Fruit fly (Drosophila melanogaster) whole organism, embryonic: ENCODE measurements around the gene Targ3.

Experiments used
- ATbp ChIP-seq: fragments of 200-800 bp; sonication (Bioruptor generic); optimal IDR thresholded peaks from 2 replicates; lab custom pipeline; 2017; ENCODE audit warnings: missing biosample characterization, mild to moderate bottlenecking, missing genetic modification characterization, missing genetic modification reagents
- Ada2b ChIP-seq: fragments of 200-800 bp; sonication (Bioruptor generic); IDR thresholded peaks from 2 replicates; pipeline ENCODE4 v1.3.6; 2022; ENCODE audit warnings: missing biosample characterization, missing genetic modification characterization
- CG10274 ChIP-seq: fragments of 200-800 bp; sonication (Bioruptor generic); optimal IDR thresholded peaks from 3 replicates; lab custom pipeline; 2017; ENCODE audit warnings: missing biosample characterization, mild to moderate bottlenecking, missing genetic modification characterization
- CG10366 ChIP-seq: fragments of 200-800 bp; sonication (Bioruptor generic); IDR thresholded peaks from 2 replicates; pipeline ENCODE4 v1.3.6; 2022; ENCODE audit warnings: missing biosample characterization, missing genetic modification characterization
- CG10462 ChIP-seq: fragments of 200-800 bp; sonication (Bioruptor generic); optimal IDR thresholded peaks from 2 replicates; lab custom pipeline; 2016; ENCODE audit warnings: missing biosample characterization, missing genetic modification characterization
- CG10979 ChIP-seq: fragments of 200-800 bp; sonication (Bioruptor generic); optimal IDR thresholded peaks from 2 replicates; lab custom pipeline; 2018; ENCODE audit warnings: missing biosample characterization, mild to moderate bottlenecking, missing genetic modification characterization, moderate library complexity
- CG11504 ChIP-seq: fragments of 200-800 bp; sonication (Bioruptor generic); optimal IDR thresholded peaks from 3 replicates; lab custom pipeline; 2019; ENCODE audit warnings: missing biosample characterization, mild to moderate bottlenecking, missing genetic modification characterization, moderate library complexity
- CG12769 ChIP-seq: fragments of 200-800 bp; sonication (Bioruptor generic); optimal IDR thresholded peaks from 2 replicates; lab custom pipeline; 2019; ENCODE audit warnings: missing biosample characterization, mild to moderate bottlenecking, missing genetic modification characterization, moderate library complexity
- CG12942 ChIP-seq: fragments of 200-800 bp; sonication (Bioruptor generic); optimal IDR thresholded peaks from 3 replicates; lab custom pipeline; 2016; ENCODE audit warnings: missing biosample characterization, missing genetic modification characterization
- CG16779 ChIP-seq: fragments of 200-800 bp; sonication (Bioruptor generic); IDR thresholded peaks from 2 replicates; pipeline ENCODE4 v1.3.6; 2022; ENCODE audit warnings: missing biosample characterization, missing genetic modification characterization
- CG16815 ChIP-seq: fragments of 200-800 bp; sonication (Bioruptor generic); optimal IDR thresholded peaks from 3 replicates; lab custom pipeline; 2017; ENCODE audit warnings: missing biosample characterization, mild to moderate bottlenecking, missing genetic modification characterization
- CG17359 ChIP-seq: fragments of 200-800 bp; sonication (Bioruptor generic); optimal IDR thresholded peaks from 3 replicates; lab custom pipeline; 2018; ENCODE audit warnings: missing biosample characterization, mild to moderate bottlenecking, missing genetic modification characterization, moderate library complexity
- CG2116 ChIP-seq: fragments of 200-800 bp; sonication (Bioruptor generic); optimal IDR thresholded peaks from 3 replicates; lab custom pipeline; 2018; ENCODE audit warnings: missing biosample characterization, mild to moderate bottlenecking, missing genetic modification characterization
- CG2875 ChIP-seq: fragments of 200-800 bp; sonication (Bioruptor generic); optimal IDR thresholded peaks from 2 replicates; lab custom pipeline; 2017; ENCODE audit warnings: missing biosample characterization, mild to moderate bottlenecking, missing genetic modification characterization, missing genetic modification reagents
- CG30403 ChIP-seq: fragments of 200-800 bp; sonication (Bioruptor generic); optimal IDR thresholded peaks from 3 replicates; lab custom pipeline; 2016; ENCODE audit warnings: missing biosample characterization, missing genetic modification characterization
- CG31441 ChIP-seq: fragments of 200-800 bp; sonication (Bioruptor generic); IDR thresholded peaks from 2 replicates; pipeline ENCODE4 v1.3.6; 2022; ENCODE audit warnings: missing biosample characterization, missing genetic modification characterization
- CG43689 ChIP-seq: fragments of 200-800 bp; sonication (Bioruptor generic); IDR thresholded peaks from 2 replicates; pipeline ENCODE4 v1.3.6; 2022; ENCODE audit warnings: missing biosample characterization, missing genetic modification characterization
- CG4404 ChIP-seq: fragments of 200-800 bp; sonication (Bioruptor generic); IDR thresholded peaks from 2 replicates; pipeline ENCODE4 v1.3.6; 2022; ENCODE audit warnings: missing biosample characterization, missing genetic modification characterization
- CG4424 ChIP-seq: fragments of 200-800 bp; sonication (Bioruptor generic); optimal IDR thresholded peaks from 3 replicates; lab custom pipeline; 2016; ENCODE audit warnings: missing biosample characterization, missing genetic modification characterization
- CG5180 ChIP-seq: fragments of 200-800 bp; sonication (Bioruptor generic); optimal IDR thresholded peaks from 3 replicates; lab custom pipeline; 2017; ENCODE audit warnings: missing biosample characterization, missing genetic modification characterization, mild to moderate bottlenecking, moderate library complexity, missing genetic modification reagents
- CG6791 ChIP-seq: fragments of 200-800 bp; sonication (Bioruptor generic); IDR thresholded peaks from 3 replicates; pipeline ENCODE4 v1.3.6; 2022; ENCODE audit warnings: missing biosample characterization, missing genetic modification characterization; ENCODE audit not compliant: partially characterized antibody
- CG9932 ChIP-seq: fragments of 200-800 bp; sonication (Bioruptor generic); IDR thresholded peaks from 2 replicates; pipeline ENCODE4 v1.3.6; 2022; ENCODE audit warnings: missing biosample characterization, missing genetic modification characterization
- D ChIP-seq, 2 experiments: fragments of 200-800 bp in 1 of 2; fragments of >200 bp in 1 of 2; sonication (Bioruptor generic) in 1 of 2; optimal IDR thresholded peaks; 2 replicates in 1 of 2; 3 replicates in 1 of 2; lab custom pipeline; 2017; ENCODE audit warnings: mild to moderate bottlenecking in 1 of 2, missing biosample characterization in 1 of 2, missing genetic modification characterization in 1 of 2, missing genetic modification reagents in 1 of 2
- Doc2 ChIP-seq: fragments of 200-800 bp; sonication (Bioruptor generic); IDR thresholded peaks from 2 replicates; pipeline ENCODE4 v1.3.6; 2022; ENCODE audit warnings: missing biosample characterization, missing genetic modification characterization
- Doc3 ChIP-seq: fragments of 200-800 bp; sonication (Bioruptor generic); IDR thresholded peaks from 3 replicates; pipeline ENCODE4 v1.3.6; 2022; ENCODE audit warnings: missing biosample characterization, missing genetic modification characterization; ENCODE audit not compliant: partially characterized antibody
- Drgx ChIP-seq: fragments of 200-800 bp; sonication (Bioruptor generic); IDR thresholded peaks from 2 replicates; pipeline ENCODE4 v1.3.6; 2022; ENCODE audit warnings: missing biosample characterization, missing genetic modification characterization
- H2.0 ChIP-seq: fragments of 200-800 bp; sonication (Bioruptor generic); IDR thresholded peaks from 2 replicates; pipeline ENCODE4 v1.3.6; 2022; ENCODE audit warnings: missing biosample characterization, missing genetic modification characterization
- HLH4C ChIP-seq: fragments of 200-800 bp; sonication (Bioruptor generic); IDR thresholded peaks from 3 replicates; pipeline ENCODE4 v1.3.6; 2022; ENCODE audit warnings: missing biosample characterization, missing genetic modification characterization; ENCODE audit not compliant: partially characterized antibody
- Hey ChIP-seq: fragments of 200-800 bp; sonication (Bioruptor generic); optimal IDR thresholded peaks from 3 replicates; lab custom pipeline; 2018; ENCODE audit warnings: missing biosample characterization, mild to moderate bottlenecking, missing genetic modification characterization
- Nf-YB ChIP-seq: fragments of 200-800 bp; sonication (Bioruptor generic); optimal IDR thresholded peaks from 3 replicates; lab custom pipeline; 2019; ENCODE audit warnings: missing biosample characterization, mild to moderate bottlenecking, missing genetic modification characterization, moderate library complexity
- Optix ChIP-seq: fragments of 200-800 bp; sonication (Bioruptor generic); IDR thresholded peaks from 3 replicates; pipeline ENCODE4 v1.3.6; 2022; ENCODE audit warnings: missing biosample characterization, missing genetic modification characterization
- PHDP ChIP-seq: fragments of 200-800 bp; sonication (Bioruptor generic); optimal IDR thresholded peaks from 3 replicates; lab custom pipeline; 2018; ENCODE audit warnings: missing biosample characterization, mild to moderate bottlenecking, missing genetic modification characterization, moderate library complexity
- Rfx ChIP-seq: fragments of 200-800 bp; sonication (Bioruptor generic); IDR thresholded peaks from 2 replicates; pipeline ENCODE4 v1.3.6; 2022; ENCODE audit warnings: missing biosample characterization, missing genetic modification characterization
- Sin3A ChIP-seq: fragments of >200 bp; optimal IDR thresholded peaks from 2 replicates; lab custom pipeline; 2018
- Xbp1 ChIP-seq: fragments of 200-800 bp; sonication (Bioruptor generic); optimal IDR thresholded peaks from 3 replicates; lab custom pipeline; 2016; ENCODE audit warnings: missing biosample characterization, mild to moderate bottlenecking, missing genetic modification characterization
- ash1 ChIP-seq: fragments of 200-800 bp; sonication (Bioruptor generic); optimal IDR thresholded peaks from 2 replicates; lab custom pipeline; 2018; ENCODE audit warnings: missing biosample characterization, mild to moderate bottlenecking, missing genetic modification characterization
- bsh ChIP-seq, 2 experiments: fragments of 200-800 bp; sonication (Bioruptor generic); optimal IDR thresholded peaks; 2 replicates each; lab custom pipeline; 2017 to 2018; ENCODE audit warnings: mild to moderate bottlenecking in 2 of 2, missing biosample characterization in 2 of 2, missing genetic modification characterization in 2 of 2, moderate library complexity in 1 of 2
- btn ChIP-seq: fragments of 200-800 bp; sonication (Bioruptor generic); optimal IDR thresholded peaks from 2 replicates; lab custom pipeline; 2016; ENCODE audit warnings: missing biosample characterization, missing genetic modification characterization
- dmrt99B ChIP-seq: fragments of 200-800 bp; sonication (Bioruptor generic); optimal IDR thresholded peaks from 2 replicates; lab custom pipeline; 2018; ENCODE audit warnings: missing biosample characterization, mild to moderate bottlenecking, missing genetic modification characterization, moderate library complexity
- ems ChIP-seq: fragments of 200-800 bp; sonication (Bioruptor generic); optimal IDR thresholded peaks from 3 replicates; lab custom pipeline; 2016; ENCODE audit warnings: missing biosample characterization, missing genetic modification characterization
- gem ChIP-seq: fragments of 200-800 bp; sonication (Bioruptor generic); optimal IDR thresholded peaks from 2 replicates; lab custom pipeline; 2019; ENCODE audit warnings: missing biosample characterization, mild to moderate bottlenecking, missing genetic modification characterization, moderate library complexity
- h ChIP-seq: fragments of >200 bp; optimal IDR thresholded peaks from 2 replicates; lab custom pipeline; 2017
- hth ChIP-seq: fragments of >200 bp; optimal IDR thresholded peaks from 2 replicates; lab custom pipeline; 2017; ENCODE audit warnings: inconsistent platforms
- ind ChIP-seq: fragments of 200-800 bp; sonication (Bioruptor generic); optimal IDR thresholded peaks from 3 replicates; lab custom pipeline; 2016; ENCODE audit warnings: missing biosample characterization, missing genetic modification characterization
- lab ChIP-seq: fragments of 200-800 bp; sonication (Bioruptor generic); optimal IDR thresholded peaks from 3 replicates; lab custom pipeline; 2017; ENCODE audit warnings: missing biosample characterization, missing genetic modification characterization, mild to moderate bottlenecking, moderate library complexity, missing genetic modification reagents
- lbe ChIP-seq: fragments of 200-800 bp; sonication (Bioruptor generic); optimal IDR thresholded peaks from 2 replicates; lab custom pipeline; 2016; ENCODE audit warnings: missing biosample characterization, mild to moderate bottlenecking, missing genetic modification characterization
- pan ChIP-seq, 4 experiments: fragments of >200 bp in 3 of 4; fragments of 200-800 bp in 1 of 4; sonication (Bioruptor generic) in 1 of 4; optimal IDR thresholded peaks in 3 of 4; IDR thresholded peaks in 1 of 4; 2 replicates each; pipeline versions ENCODE4 v1.3.6 to Lab custom; 2017 to 2022; ENCODE audit warnings: missing biosample characterization in 2 of 4, missing genetic modification characterization in 2 of 4, mixed read lengths in 1 of 4
- scrt ChIP-seq: fragments of 200-800 bp; sonication (Bioruptor generic); optimal IDR thresholded peaks from 2 replicates; lab custom pipeline; 2018; ENCODE audit warnings: missing biosample characterization, mild to moderate bottlenecking, missing genetic modification characterization, moderate library complexity
- stwl ChIP-seq: fragments of 200-800 bp; sonication (Bioruptor generic); optimal IDR thresholded peaks from 3 replicates; lab custom pipeline; 2018; ENCODE audit warnings: missing biosample characterization, mild to moderate bottlenecking, missing genetic modification characterization, moderate library complexity
- tx ChIP-seq: fragments of 200-800 bp; sonication (Bioruptor generic); optimal IDR thresholded peaks from 2 replicates; lab custom pipeline; 2016; ENCODE audit warnings: missing biosample characterization, missing genetic modification characterization
- wek ChIP-seq: fragments of 200-800 bp; sonication (Bioruptor generic); optimal IDR thresholded peaks from 3 replicates; lab custom pipeline; 2018; ENCODE audit warnings: missing biosample characterization, mild to moderate bottlenecking, missing genetic modification characterization, moderate library complexity

Targ3 gene

dm6 chr3L:21223268-21223667 is 26.6 kb downstream of the Targ3 start (continued):
- peak; percentile 5 for TF ChIP-seq lab (GFP tag; lab: Kevin White, UChicago)
- no peak for TF ChIP-seq CG5180 (GFP tag; lab: Kevin White, UChicago)
- TF ChIP-seq Optix (GFP tag; lab: Robert Waterston, UW), result no peak
- no peak for TF ChIP-seq ash1 (GFP tag; lab: Kevin White, UChicago)
- TF ChIP-seq CG16779, result no peak
- peak; percentile 30; the same call in 1 of the 2 replicates for TF ChIP-seq CG10366 (GFP tag; lab: Robert Waterston, UW)
- no peak for TF ChIP-seq Sin3A (lab: Kevin White, UChicago)
- TF ChIP-seq Nf-YB (GFP tag; lab: Kevin White, UChicago), result no peak
- TF ChIP-seq Drgx, result peak; percentile 59
- TF ChIP-seq CG12769 (tag; lab: Kevin White, UChicago), result peak; percentile 21
- peak; percentile 22 for TF ChIP-seq Xbp1 (GFP tag; lab: Kevin White, UChicago)
- TF ChIP-seq stwl (tag; lab: Kevin White, UChicago), result no peak
- no peak for TF ChIP-seq scrt (GFP tag; lab: Kevin White, UChicago)
- no peak for TF ChIP-seq ind
- TF ChIP-seq CG4424 (GFP tag; lab: Kevin White, UChicago), result peak; percentile 4
- TF ChIP-seq Doc3, result no peak
- TF ChIP-seq hth (lab: Kevin White, UChicago), result no peak
- no peak for TF ChIP-seq D (optimal IDR thresholded peaks at IDR 0.05; lab: Kevin White, UChicago)
- peak; percentile 1 for TF ChIP-seq D (GFP tag; optimal IDR thresholded peaks at IDR 0.05; lab: Kevin White, UChicago)
- peak; percentile 52 for TF ChIP-seq CG10979 (tag; lab: Kevin White, UChicago)
- TF ChIP-seq bsh (GFP tag; optimal IDR thresholded peaks at IDR 0.05; lab: Kevin White, UChicago), result peak in 1 of 2 experiments; percentile 48
- no peak for TF ChIP-seq lbe (GFP tag; lab: Kevin White, UChicago)
- no peak for TF ChIP-seq CG16815 (GFP tag; lab: Kevin White, UChicago)
- TF ChIP-seq CG43689 (GFP tag; lab: Robert Waterston, UW), result no peak
- no peak for TF ChIP-seq CG9932 (GFP tag; lab: Robert Waterston, UW)
- no peak for TF ChIP-seq pan (optimal IDR thresholded peaks at IDR 0.05; lab: Kevin White, UChicago)
- TF ChIP-seq pan (GFP tag; optimal IDR thresholded peaks at IDR 0.05 in 1 of 2, IDR thresholded peaks at IDR 0.05 in 1 of 2), result no peak
- peak; percentile 2 for TF ChIP-seq ATbp (GFP tag; lab: Kevin White, UChicago)
- TF ChIP-seq tx (GFP tag; lab: Kevin White, UChicago), result no peak

- TF ChIP-seq H2.0 (GFP tag; lab: Robert Waterston, UW), result no peak
- TF ChIP-seq wek, result no peak
- TF ChIP-seq CG6791 (GFP tag; lab: Robert Waterston, UW), result no peak
- TF ChIP-seq CG17359 (tag; lab: Kevin White, UChicago), result no peak
- peak; percentile 38 for TF ChIP-seq gem (tag; lab: Kevin White, UChicago)
- TF ChIP-seq Ada2b (GFP tag; lab: Robert Waterston, UW), result no peak
- no peak for TF ChIP-seq CG2875
- peak; percentile 15 for TF ChIP-seq CG30403 (GFP tag; lab: Kevin White, UChicago)
- no peak for TF ChIP-seq Rfx
- TF ChIP-seq PHDP (tag; lab: Kevin White, UChicago), result no peak
- TF ChIP-seq dmrt99B (tag; lab: Kevin White, UChicago), result peak; percentile 21
- TF ChIP-seq CG12942 (GFP tag; lab: Kevin White, UChicago), result no peak
- peak; percentile 11; the same call in 1 of the 2 replicates for TF ChIP-seq CG31441 (GFP tag; lab: Robert Waterston, UW)
- TF ChIP-seq h (lab: Kevin White, UChicago), result no peak
- TF ChIP-seq btn (GFP tag; lab: Kevin White, UChicago), result no peak
- no peak for TF ChIP-seq CG10462
- TF ChIP-seq Doc2, result no peak
- TF ChIP-seq ems (GFP tag; lab: Kevin White, UChicago), result no peak
- peak; percentile 32 for TF ChIP-seq CG11504 (tag; lab: Kevin White, UChicago)
- no peak for TF ChIP-seq HLH4C (GFP tag; lab: Robert Waterston, UW)
- TF ChIP-seq Hey (tag; lab: Kevin White, UChicago), result no peak
- no peak for TF ChIP-seq CG2116 (GFP tag; lab: Kevin White, UChicago)
- TF ChIP-seq CG10274 (GFP tag; lab: Kevin White, UChicago), result no peak
- TF ChIP-seq CG4404 (GFP tag; lab: Robert Waterston, UW), result no peak
- TF ChIP-seq, all 482 proteins: peak for 5
Measured at dm6 chr3L:21224274-21224673, 27.6 kb downstream of the Targ3 start.
